Fruit fly (Drosophila melanogaster) whole organism, prepupa: ENCODE measurements around the gene ATPsynD.

Experiments
- Blimp-1 ChIP-seq: fragments of 200-800 bp; sonication (Bioruptor generic); optimal IDR thresholded peaks from 3 replicates; lab custom pipeline; 2017; ENCODE audit warnings: missing biosample characterization, missing genetic modification characterization, mild to moderate bottlenecking, moderate library complexity, missing genetic modification reagents
- CG10631 ChIP-seq: fragments of 200-800 bp; sonication (Bioruptor generic); optimal IDR thresholded peaks from 2 replicates; lab custom pipeline; 2016; ENCODE audit warnings: missing biosample characterization, missing genetic modification characterization
- CG10669 ChIP-seq: fragments of 200-800 bp; sonication (Bioruptor generic); optimal IDR thresholded peaks from 3 replicates; lab custom pipeline; 2018; ENCODE audit warnings: missing biosample characterization, mild to moderate bottlenecking, missing genetic modification characterization, moderate library complexity
- CG11762 ChIP-seq: fragments of 200-800 bp; sonication (Bioruptor generic); optimal IDR thresholded peaks from 3 replicates; lab custom pipeline; 2016; ENCODE audit warnings: missing biosample characterization, missing genetic modification characterization; ENCODE audit not compliant: insufficient read depth
- CG1621 ChIP-seq: fragments of 200-800 bp; sonication (Bioruptor generic); optimal IDR thresholded peaks from 3 replicates; lab custom pipeline; 2018; ENCODE audit warnings: missing biosample characterization, mild to moderate bottlenecking, missing genetic modification characterization
- CG16779 ChIP-seq: fragments of 200-800 bp; sonication (Bioruptor generic); optimal IDR thresholded peaks from 3 replicates; lab custom pipeline; 2017; ENCODE audit warnings: missing biosample characterization, mild to moderate bottlenecking, missing genetic modification characterization
- CG3032 ChIP-seq: fragments of 200-800 bp; optimal IDR thresholded peaks from 2 replicates; lab custom pipeline; 2019; ENCODE audit warnings: missing biosample characterization, mild to moderate bottlenecking, missing genetic modification characterization, moderate library complexity
- CG31627 ChIP-seq: fragments of 200-800 bp; sonication (Bioruptor generic); optimal IDR thresholded peaks from 3 replicates; lab custom pipeline; 2016; ENCODE audit warnings: missing biosample characterization, missing genetic modification characterization
- CG32006 ChIP-seq: fragments of 200-800 bp; sonication (Bioruptor generic); optimal IDR thresholded peaks from 3 replicates; lab custom pipeline; 2017; ENCODE audit warnings: missing biosample characterization, mild to moderate bottlenecking, missing genetic modification characterization
- CG34406 ChIP-seq: fragments of 200-800 bp; sonication (Bioruptor generic); optimal IDR thresholded peaks from 3 replicates; lab custom pipeline; 2016; ENCODE audit warnings: missing biosample characterization, missing genetic modification characterization
- CG3919 ChIP-seq: fragments of 200-800 bp; sonication (Bioruptor generic); optimal IDR thresholded peaks from 3 replicates; lab custom pipeline; 2016; ENCODE audit warnings: missing biosample characterization, missing genetic modification characterization
- CG6163 ChIP-seq: fragments of 200-800 bp; sonication (Bioruptor generic); IDR thresholded peaks from 3 replicates; pipeline ENCODE4 v1.3.6; 2022; ENCODE audit warnings: missing biosample characterization, missing genetic modification characterization
- CG6276 ChIP-seq: fragments of 200-800 bp; sonication (Bioruptor generic); optimal IDR thresholded peaks from 2 replicates; lab custom pipeline; 2017; ENCODE audit warnings: missing biosample characterization, mild to moderate bottlenecking, missing genetic modification characterization
- CG6792 ChIP-seq: fragments of 200-800 bp; sonication (Bioruptor generic); optimal IDR thresholded peaks from 3 replicates; lab custom pipeline; 2016; ENCODE audit warnings: missing biosample characterization, missing genetic modification characterization
- CG6854 ChIP-seq: fragments of 200-800 bp; sonication (Bioruptor generic); optimal IDR thresholded peaks from 2 replicates; lab custom pipeline; 2017; ENCODE audit warnings: missing biosample characterization, mild to moderate bottlenecking, missing genetic modification characterization
- CG7368 ChIP-seq: fragments of 200-800 bp; sonication (Bioruptor generic); optimal IDR thresholded peaks from 3 replicates; lab custom pipeline; 2016; ENCODE audit warnings: missing biosample characterization, missing genetic modification characterization
- CG8119 ChIP-seq: fragments of 200-800 bp; sonication (Bioruptor generic); IDR thresholded peaks from 3 replicates; pipeline ENCODE4 v1.3.6; 2022; ENCODE audit warnings: missing biosample characterization, missing genetic modification characterization
- CG8319 ChIP-seq: fragments of 200-800 bp; sonication (Bioruptor generic); optimal IDR thresholded peaks from 3 replicates; lab custom pipeline; 2016; ENCODE audit warnings: missing biosample characterization, missing genetic modification characterization
- CG8632 ChIP-seq: fragments of 200-800 bp; sonication (Bioruptor generic); optimal IDR thresholded peaks from 3 replicates; lab custom pipeline; 2016; ENCODE audit warnings: missing biosample characterization, missing genetic modification characterization
- CG9139 ChIP-seq: fragments of 200-800 bp; sonication (Bioruptor generic); optimal IDR thresholded peaks from 3 replicates; lab custom pipeline; 2017; ENCODE audit warnings: missing biosample characterization, mild to moderate bottlenecking, missing genetic modification characterization
- Eip75B ChIP-seq: fragments of 200-800 bp; sonication (Bioruptor generic); optimal IDR thresholded peaks from 3 replicates; lab custom pipeline; 2016; ENCODE audit warnings: missing biosample characterization, missing genetic modification characterization
- Eip78C ChIP-seq: fragments of 200-800 bp; sonication (Bioruptor generic); peaks from one replicate; lab custom pipeline; 2016; ENCODE audit warnings: missing biosample characterization, missing genetic modification characterization
- Eip93F ChIP-seq: fragments of 200-800 bp; sonication (Bioruptor generic); optimal IDR thresholded peaks from 2 replicates; lab custom pipeline; 2016; ENCODE audit warnings: missing biosample characterization, mild to moderate bottlenecking, missing genetic modification characterization
- Ets96B ChIP-seq: fragments of 200-800 bp; optimal IDR thresholded peaks from 2 replicates; lab custom pipeline; 2019; ENCODE audit warnings: missing biosample characterization, mild to moderate bottlenecking, missing genetic modification characterization, moderate library complexity
- Gug ChIP-seq: fragments of 200-800 bp; sonication (Bioruptor generic); IDR thresholded peaks from 2 replicates; pipeline ENCODE4 v1.3.6; 2022; ENCODE audit warnings: missing biosample characterization, missing genetic modification characterization
- Hr38 ChIP-seq: sonication (Bioruptor generic); optimal IDR thresholded peaks from 2 replicates; lab custom pipeline; 2016; ENCODE audit warnings: missing biosample characterization, missing genetic modification characterization
- Hr39 ChIP-seq: fragments of 200-800 bp; sonication (Bioruptor generic); optimal IDR thresholded peaks from 2 replicates; lab custom pipeline; 2016; ENCODE audit warnings: missing biosample characterization, missing genetic modification characterization
- Hr4 ChIP-seq: fragments of 200-800 bp; sonication (Bioruptor generic); optimal IDR thresholded peaks from 3 replicates; lab custom pipeline; 2016; ENCODE audit warnings: missing biosample characterization, missing genetic modification characterization
- Lpt ChIP-seq: fragments of 200-800 bp; sonication (Bioruptor generic); optimal IDR thresholded peaks from 3 replicates; lab custom pipeline; 2016; ENCODE audit warnings: missing biosample characterization, missing genetic modification characterization
- Met ChIP-seq: fragments of 200-800 bp; sonication (Bioruptor generic); optimal IDR thresholded peaks from 3 replicates; lab custom pipeline; 2016; ENCODE audit warnings: missing biosample characterization, missing genetic modification characterization
- OdsH ChIP-seq: fragments of 200-800 bp; sonication (Bioruptor generic); optimal IDR thresholded peaks from 3 replicates; lab custom pipeline; 2016; ENCODE audit warnings: missing biosample characterization, missing genetic modification characterization
- Smox ChIP-seq: fragments of 200-800 bp; sonication (Bioruptor generic); optimal IDR thresholded peaks from 3 replicates; lab custom pipeline; 2016; ENCODE audit warnings: missing biosample characterization, missing genetic modification characterization
- Sox102F ChIP-seq: fragments of 200-800 bp; sonication (Bioruptor generic); optimal IDR thresholded peaks from 2 replicates; lab custom pipeline; 2016; ENCODE audit warnings: missing biosample characterization, mild to moderate bottlenecking, missing genetic modification characterization
- Sox15 ChIP-seq: fragments of 200-800 bp; sonication (Bioruptor generic); optimal IDR thresholded peaks from 3 replicates; lab custom pipeline; 2016; ENCODE audit warnings: missing biosample characterization, missing genetic modification characterization
- achi ChIP-seq: fragments of 200-800 bp; sonication (Bioruptor generic); optimal IDR thresholded peaks from 3 replicates; lab custom pipeline; 2016; ENCODE audit warnings: missing biosample characterization, missing genetic modification characterization
- acj6 ChIP-seq: fragments of 200-800 bp; sonication (Bioruptor generic); optimal IDR thresholded peaks from 3 replicates; lab custom pipeline; 2016; ENCODE audit warnings: missing biosample characterization, missing genetic modification characterization
- cyc ChIP-seq: fragments of 200-800 bp; sonication (Bioruptor generic); optimal IDR thresholded peaks from 3 replicates; lab custom pipeline; 2016; ENCODE audit warnings: missing biosample characterization, missing genetic modification characterization
- dac ChIP-seq: fragments of 200-800 bp; sonication (Bioruptor generic); optimal IDR thresholded peaks from 2 replicates; lab custom pipeline; 2017; ENCODE audit warnings: missing biosample characterization, mild to moderate bottlenecking, missing genetic modification characterization
- esn ChIP-seq: fragments of 200-800 bp; sonication (Bioruptor generic); optimal IDR thresholded peaks from 2 replicates; lab custom pipeline; 2016; ENCODE audit warnings: missing biosample characterization, mild to moderate bottlenecking, missing genetic modification characterization, moderate library complexity
- fd59A ChIP-seq: fragments of 200-800 bp; sonication (Bioruptor generic); optimal IDR thresholded peaks from 2 replicates; lab custom pipeline; 2017; ENCODE audit warnings: missing biosample characterization, mild to moderate bottlenecking, missing genetic modification characterization, missing genetic modification reagents
- fd85E ChIP-seq: fragments of 200-800 bp; sonication (Bioruptor generic); optimal IDR thresholded peaks from 3 replicates; lab custom pipeline; 2016; ENCODE audit warnings: missing biosample characterization, missing genetic modification characterization
- fkh ChIP-seq: fragments of 200-800 bp; sonication (Bioruptor generic); optimal IDR thresholded peaks from 3 replicates; lab custom pipeline; 2017; ENCODE audit warnings: missing biosample characterization, mild to moderate bottlenecking, missing genetic modification characterization, moderate library complexity
- lz ChIP-seq: fragments of 200-800 bp; sonication (Bioruptor generic); optimal IDR thresholded peaks from 3 replicates; lab custom pipeline; 2016; ENCODE audit warnings: missing biosample characterization, missing genetic modification characterization
- net ChIP-seq: fragments of 200-800 bp; sonication (Bioruptor generic); optimal IDR thresholded peaks from 3 replicates; lab custom pipeline; 2016; ENCODE audit warnings: missing biosample characterization, missing genetic modification characterization
- pdm3 ChIP-seq: fragments of 200-800 bp; sonication (Bioruptor generic); optimal IDR thresholded peaks from 3 replicates; lab custom pipeline; 2016; ENCODE audit warnings: missing biosample characterization, missing genetic modification characterization
- spab ChIP-seq: fragments of 200-800 bp; sonication (Bioruptor generic); optimal IDR thresholded peaks from 2 replicates; lab custom pipeline; 2017; ENCODE audit warnings: missing biosample characterization, mild to moderate bottlenecking, missing genetic modification characterization, missing genetic modification reagents
- ss ChIP-seq, 2 experiments: fragments of 200-800 bp; sonication (Bioruptor generic); optimal IDR thresholded peaks; 2 replicates in 1 of 2; 3 replicates in 1 of 2; lab custom pipeline; 2017 to 2018; ENCODE audit warnings: mild to moderate bottlenecking in 2 of 2, missing biosample characterization in 2 of 2, missing genetic modification characterization in 2 of 2, moderate library complexity in 1 of 2
- svp ChIP-seq: fragments of 200-800 bp; sonication (Bioruptor generic); peaks from one replicate; lab custom pipeline; 2016; ENCODE audit warnings: missing biosample characterization, missing genetic modification characterization
- vri ChIP-seq: fragments of 200-800 bp; sonication (Bioruptor generic); optimal IDR thresholded peaks from 3 replicates; lab custom pipeline; 2016; ENCODE audit warnings: missing biosample characterization, mild to moderate bottlenecking, missing genetic modification characterization

Gene ATPsynD

DNA sequence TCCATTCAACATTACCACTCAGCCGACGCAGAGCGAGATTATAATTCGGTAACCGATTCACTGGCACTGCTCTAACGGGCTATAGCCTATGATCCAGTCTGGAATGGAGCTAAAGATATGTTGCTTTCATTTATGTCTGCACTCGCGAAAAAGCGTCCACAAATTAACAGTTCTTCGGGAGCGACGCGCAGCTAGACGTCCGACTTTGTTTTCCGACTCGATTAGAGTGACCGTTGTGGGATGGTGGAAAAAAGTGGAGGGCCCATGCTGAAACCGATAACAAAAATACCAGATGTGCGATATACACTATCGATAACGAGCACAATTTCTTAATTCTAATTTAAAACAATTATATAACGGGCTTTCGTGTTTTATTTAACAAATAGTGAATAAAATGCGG lies 761 bp upstream of the ATPsynD start, which contains the start of gene cdi (continued):
- TF ChIP-seq net (GFP tag; lab: Kevin White, UChicago) (no peak), dac (GFP tag; lab: Kevin White, UChicago) (no peak), Gug (no peak), cyc (no peak), svp (GFP tag; lab: Kevin White, UChicago) (no peak), CG3032 (tag; lab: Kevin White, UChicago) (no peak), achi (GFP tag; lab: Kevin White, UChicago) (no peak), vri (GFP tag; lab: Kevin White, UChicago) (peak; percentile 60), CG3919 (peak; percentile 27), Met (GFP tag; lab: Kevin White, UChicago) (no peak), spab (GFP tag; lab: Kevin White, UChicago) (no peak), lz (GFP tag; lab: Kevin White, UChicago) (peak; percentile 12), CG10631 (no peak), fd85E (GFP tag; lab: Kevin White, UChicago) (no peak), acj6 (GFP tag; lab: Kevin White, UChicago) (no peak), Lpt (GFP tag; lab: Kevin White, UChicago) (no peak), Eip93F (GFP tag; lab: Kevin White, UChicago) (no peak), Eip75B (GFP tag; lab: Kevin White, UChicago) (no peak), Hr39 (no peak), CG7368 (GFP tag; lab: Kevin White, UChicago) (no peak), pdm3 (no peak), CG9139 (GFP tag; lab: Kevin White, UChicago) (no peak), Sox102F (GFP tag; lab: Kevin White, UChicago) (peak; percentile 28), Sox15 (GFP tag; lab: Kevin White, UChicago) (no peak)

DNA sequence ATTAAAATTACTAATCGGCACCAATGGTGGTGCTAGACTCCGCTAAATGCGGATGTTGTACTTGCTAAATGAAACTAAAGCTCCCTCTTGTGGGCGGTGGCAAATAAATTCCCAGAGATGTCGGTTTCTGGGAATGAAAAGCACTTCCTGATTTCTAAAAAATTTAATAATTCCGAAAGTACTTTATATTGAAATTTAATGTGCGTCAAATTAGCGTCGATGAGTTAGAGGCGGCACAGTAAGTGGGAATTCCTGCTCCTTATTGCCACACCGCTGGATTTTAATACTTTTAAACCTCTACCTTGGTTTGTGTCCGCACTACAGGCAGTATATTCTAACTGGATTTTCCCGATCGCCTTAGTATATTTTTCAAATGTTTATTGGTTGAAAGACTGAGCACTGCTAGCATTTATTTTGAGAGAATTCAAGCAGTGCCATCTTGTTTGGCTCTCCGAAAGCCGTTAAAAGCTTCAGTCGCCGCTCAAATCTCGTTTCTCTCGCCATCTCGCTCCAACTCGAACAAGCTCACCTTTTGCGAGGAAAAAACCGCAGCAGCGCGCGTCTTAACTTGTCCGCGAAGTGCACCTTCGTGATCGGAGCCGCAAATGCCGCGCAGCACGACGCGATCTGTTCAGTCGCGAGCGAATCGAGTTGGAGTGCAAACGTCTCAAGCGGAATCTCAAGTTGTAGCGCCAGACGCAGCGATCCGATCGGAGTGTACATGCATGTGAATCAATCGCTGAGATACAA lies 1.7 kb downstream of the ATPsynD start, which contains the start of gene CG6040:
Gene CG6040, plus strand, starts transcription at position 663 of the 750 bp plus-strand sequence.
- TF ChIP-seq OdsH (GFP tag; lab: Kevin White, UChicago): peak; percentile 4
- TF ChIP-seq Blimp-1 (GFP tag; lab: Kevin White, UChicago): no peak
- no peak for TF ChIP-seq Hr38 (GFP tag; lab: Kevin White, UChicago)
- peak; percentile 26 to 82 for TF ChIP-seq ss (GFP tag; optimal IDR thresholded peaks at IDR 0.05; lab: Kevin White, UChicago)
- TF ChIP-seq CG1621 (tag; lab: Kevin White, UChicago): peak; percentile 41
- peak; percentile 30 for TF ChIP-seq svp (GFP tag; lab: Kevin White, UChicago)
- TF ChIP-seq CG32006 (GFP tag; lab: Kevin White, UChicago): no peak
- TF ChIP-seq fd59A: no peak
- peak; percentile 85 for TF ChIP-seq CG6854 (GFP tag; lab: Kevin White, UChicago)
- no peak for TF ChIP-seq CG34406 (GFP tag; lab: Kevin White, UChicago)
- peak; percentile 30 for TF ChIP-seq CG16779 (tag; lab: Kevin White, UChicago)
- TF ChIP-seq CG8319 (GFP tag; lab: Kevin White, UChicago): no peak
- no peak for TF ChIP-seq CG10669 (GFP tag; lab: Kevin White, UChicago)
- TF ChIP-seq Smox (GFP tag; lab: Kevin White, UChicago): no peak
- no peak for TF ChIP-seq Ets96B (tag; lab: Kevin White, UChicago)
- no peak; the same call in 2 of the 3 replicates for TF ChIP-seq CG8119
- TF ChIP-seq CG10631: no peak
- peak; percentile 35 for TF ChIP-seq cyc
- peak; percentile 46 for TF ChIP-seq Hr39
- TF ChIP-seq Eip78C: peak; percentile 79
- TF ChIP-seq CG6276 (GFP tag; lab: Kevin White, UChicago): peak; percentile 58
- TF ChIP-seq Hr4 (GFP tag; lab: Kevin White, UChicago): peak; percentile 22
- no peak for TF ChIP-seq spab (GFP tag; lab: Kevin White, UChicago)
- no peak for TF ChIP-seq CG11762 (GFP tag; lab: Kevin White, UChicago)
- TF ChIP-seq CG9139 (GFP tag; lab: Kevin White, UChicago): peak; percentile 56
- TF ChIP-seq Lpt (GFP tag; lab: Kevin White, UChicago): no peak
- TF ChIP-seq esn (GFP tag; lab: Kevin White, UChicago): peak; percentile 9
- peak; percentile 5 for TF ChIP-seq lz (GFP tag; lab: Kevin White, UChicago)
- no peak for TF ChIP-seq CG8632 (GFP tag; lab: Kevin White, UChicago)
- TF ChIP-seq CG6163: peak; percentile 48; the same call in 2 of the 3 replicates
- TF ChIP-seq CG31627 (GFP tag; lab: Kevin White, UChicago): peak; percentile 46
- TF ChIP-seq acj6 (GFP tag; lab: Kevin White, UChicago): peak; percentile 29
- TF ChIP-seq fkh (GFP tag; lab: Kevin White, UChicago): no peak
- no peak for TF ChIP-seq fd85E (GFP tag; lab: Kevin White, UChicago)
- TF ChIP-seq CG6792 (GFP tag; lab: Kevin White, UChicago): no peak
